Fruit fly (Drosophila melanogaster) whole organism, embryonic: Measurements from ENCODE around the gene chic.

ENCODE experiments used
- Atf-2 ChIP-seq: fragments of 200-800 bp; sonication (Bioruptor generic); optimal IDR thresholded peaks from 2 replicates; lab custom pipeline; 2016; ENCODE audit warnings: missing biosample characterization, missing genetic modification characterization
- Bgb ChIP-seq: fragments of 200-800 bp; sonication (Bioruptor generic); IDR thresholded peaks from 2 replicates; pipeline ENCODE4 v1.3.6; 2022; ENCODE audit warnings: missing biosample characterization, missing genetic modification characterization; ENCODE audit not compliant: partially characterized antibody
- CG10321 ChIP-seq: fragments of 200-800 bp; sonication (Bioruptor generic); IDR thresholded peaks from 2 replicates; pipeline ENCODE4 v1.3.6; 2022; ENCODE audit warnings: missing biosample characterization, missing genetic modification characterization
- CG11560 ChIP-seq: fragments of 200-800 bp; sonication (Bioruptor generic); IDR thresholded peaks from 3 replicates; pipeline ENCODE4 v1.3.6; 2022; ENCODE audit warnings: missing biosample characterization, missing genetic modification characterization
- CG12299 ChIP-seq: fragments of 200-800 bp; sonication (Bioruptor generic); optimal IDR thresholded peaks from 2 replicates; lab custom pipeline; 2018; ENCODE audit warnings: missing biosample characterization, mild to moderate bottlenecking, missing genetic modification characterization
- CG12659 ChIP-seq: fragments of 200-800 bp; sonication (Bioruptor generic); optimal IDR thresholded peaks from 3 replicates; lab custom pipeline; 2017; ENCODE audit warnings: mild to moderate bottlenecking, missing biosample characterization, missing genetic modification reagents, missing genetic modification characterization
- CG13287 ChIP-seq: fragments of 200-800 bp; sonication (Bioruptor generic); IDR thresholded peaks from 2 replicates; pipeline ENCODE4 v1.3.6; 2022; ENCODE audit warnings: missing biosample characterization, missing genetic modification characterization; ENCODE audit not compliant: partially characterized antibody
- CG14710 ChIP-seq: fragments of 200-800 bp; sonication (Bioruptor generic); optimal IDR thresholded peaks from 3 replicates; lab custom pipeline; 2019; ENCODE audit warnings: missing biosample characterization, mild to moderate bottlenecking, missing genetic modification characterization, moderate library complexity
- CG1529 ChIP-seq: fragments of 200-800 bp; sonication (Bioruptor generic); optimal IDR thresholded peaks from 3 replicates; lab custom pipeline; 2018; ENCODE audit warnings: missing biosample characterization, missing genetic modification characterization
- CG15601 ChIP-seq: fragments of 200-800 bp; sonication (Bioruptor generic); optimal IDR thresholded peaks from 3 replicates; lab custom pipeline; 2019; ENCODE audit warnings: missing biosample characterization, mild to moderate bottlenecking, missing genetic modification characterization, moderate library complexity
- CG17612 ChIP-seq: fragments of 200-800 bp; sonication (Bioruptor generic); IDR thresholded peaks from 2 replicates; pipeline ENCODE4 v1.3.6; 2022; ENCODE audit warnings: missing biosample characterization, missing genetic modification characterization
- CG17829 ChIP-seq: fragments of 200-800 bp; optimal IDR thresholded peaks from 2 replicates; lab custom pipeline; 2019; ENCODE audit warnings: missing biosample characterization, mild to moderate bottlenecking, missing genetic modification characterization, moderate library complexity
- CG1792 ChIP-seq: fragments of 200-800 bp; sonication (Bioruptor generic); optimal IDR thresholded peaks from 2 replicates; lab custom pipeline; 2016; ENCODE audit warnings: missing biosample characterization, missing genetic modification characterization
- CG18011 ChIP-seq: fragments of 200-800 bp; sonication (Bioruptor generic); optimal IDR thresholded peaks from 2 replicates; lab custom pipeline; 2017; ENCODE audit warnings: missing biosample characterization, missing genetic modification characterization, mild to moderate bottlenecking, moderate library complexity, missing genotype
- CG30403 ChIP-seq: fragments of 200-800 bp; sonication (Bioruptor generic); optimal IDR thresholded peaks from 3 replicates; lab custom pipeline; 2016; ENCODE audit warnings: missing biosample characterization, missing genetic modification characterization
- CG34376 ChIP-seq: fragments of 200-800 bp; sonication (Bioruptor generic); optimal IDR thresholded peaks from 2 replicates; lab custom pipeline; 2018; ENCODE audit warnings: missing biosample characterization, mild to moderate bottlenecking, missing genetic modification characterization
- CG4360 ChIP-seq: fragments of 200-800 bp; sonication (Bioruptor generic); IDR thresholded peaks from 2 replicates; pipeline ENCODE4 v1.3.6; 2022; ENCODE audit warnings: missing biosample characterization, missing genetic modification characterization
- CG4820 ChIP-seq: fragments of 200-800 bp; sonication (Bioruptor generic); optimal IDR thresholded peaks from 3 replicates; lab custom pipeline; 2016; ENCODE audit warnings: missing biosample characterization, missing genetic modification characterization
- CG4854 ChIP-seq: fragments of 200-800 bp; sonication (Bioruptor generic); optimal IDR thresholded peaks from 2 replicates; lab custom pipeline; 2016; ENCODE audit warnings: missing biosample characterization, missing genetic modification characterization, inconsistent platforms
- CG5180 ChIP-seq: fragments of 200-800 bp; sonication (Bioruptor generic); optimal IDR thresholded peaks from 3 replicates; lab custom pipeline; 2017; ENCODE audit warnings: missing biosample characterization, missing genetic modification characterization, mild to moderate bottlenecking, moderate library complexity, missing genetic modification reagents
- CG6683 ChIP-seq: fragments of 200-800 bp; sonication (Bioruptor generic); optimal IDR thresholded peaks from 2 replicates; lab custom pipeline; 2017; ENCODE audit warnings: missing biosample characterization, mild to moderate bottlenecking, missing genetic modification characterization, missing genetic modification reagents
- CG6813 ChIP-seq: fragments of 200-800 bp; sonication (Bioruptor generic); optimal IDR thresholded peaks from 2 replicates; lab custom pipeline; 2017; ENCODE audit warnings: missing biosample characterization, missing genetic modification characterization, mild to moderate bottlenecking, moderate library complexity, missing genetic modification reagents
- CG7556 ChIP-seq: fragments of 200-800 bp; sonication (Bioruptor generic); optimal IDR thresholded peaks from 2 replicates; lab custom pipeline; 2017; ENCODE audit warnings: missing biosample characterization, mild to moderate bottlenecking, missing genetic modification characterization
- CG7963 ChIP-seq: fragments of 200-800 bp; sonication (Bioruptor generic); IDR thresholded peaks from 3 replicates; pipeline ENCODE4 v1.3.6; 2022; ENCODE audit warnings: missing biosample characterization, missing genetic modification characterization; ENCODE audit not compliant: partially characterized antibody
- CG8281 ChIP-seq: fragments of 200-800 bp; sonication (Bioruptor generic); optimal IDR thresholded peaks from 2 replicates; lab custom pipeline; 2018; ENCODE audit warnings: missing biosample characterization, mild to moderate bottlenecking, missing genetic modification characterization, moderate library complexity
- Camta ChIP-seq: fragments of 200-800 bp; sonication (Bioruptor generic); optimal IDR thresholded peaks from 2 replicates; lab custom pipeline; 2016; ENCODE audit warnings: missing biosample characterization, missing genetic modification characterization
- D ChIP-seq, 2 experiments: fragments of 200-800 bp in 1 of 2; fragments of >200 bp in 1 of 2; sonication (Bioruptor generic) in 1 of 2; optimal IDR thresholded peaks; 2 replicates in 1 of 2; 3 replicates in 1 of 2; lab custom pipeline; 2017; ENCODE audit warnings: mild to moderate bottlenecking in 1 of 2, missing biosample characterization in 1 of 2, missing genetic modification characterization in 1 of 2, missing genetic modification reagents in 1 of 2
- Doc3 ChIP-seq: fragments of 200-800 bp; sonication (Bioruptor generic); IDR thresholded peaks from 3 replicates; pipeline ENCODE4 v1.3.6; 2022; ENCODE audit warnings: missing biosample characterization, missing genetic modification characterization; ENCODE audit not compliant: partially characterized antibody
- ERR ChIP-seq: fragments of 200-800 bp; sonication (Bioruptor generic); optimal IDR thresholded peaks from 2 replicates; lab custom pipeline; 2016; ENCODE audit warnings: missing biosample characterization, missing genetic modification characterization
- Eip74EF ChIP-seq, 2 experiments: fragments of 200-800 bp in 1 of 2; fragments of >200 bp in 1 of 2; sonication (Bioruptor generic) in 1 of 2; optimal IDR thresholded peaks; 2 replicates each; lab custom pipeline; 2017 to 2019; ENCODE audit warnings: missing biosample characterization in 2 of 2, missing genetic modification characterization in 2 of 2, mild to moderate bottlenecking in 1 of 2, moderate library complexity in 1 of 2
- Ets65A ChIP-seq: fragments of 200-800 bp; sonication (Bioruptor generic); peaks from one replicate; lab custom pipeline; 2016; ENCODE audit warnings: missing biosample characterization, missing genetic modification characterization
- Fer3 ChIP-seq: fragments of 200-800 bp; sonication (Bioruptor generic); optimal IDR thresholded peaks from 2 replicates; lab custom pipeline; 2018; ENCODE audit warnings: missing biosample characterization, mild to moderate bottlenecking, missing genetic modification characterization, moderate library complexity
- MBD-R2 ChIP-seq: fragments of 200-800 bp; sonication (Bioruptor generic); IDR thresholded peaks from 2 replicates; pipeline ENCODE4 v1.3.6; 2022; ENCODE audit warnings: missing biosample characterization, missing genetic modification characterization
- NFAT ChIP-seq: fragments of 200-800 bp; sonication (Bioruptor generic); IDR thresholded peaks from 2 replicates; pipeline ENCODE4 v1.3.6; 2022; ENCODE audit warnings: missing biosample characterization, missing genetic modification characterization
- Nf-YC ChIP-seq: fragments of 200-800 bp; optimal IDR thresholded peaks from 3 replicates; lab custom pipeline; 2019; ENCODE audit warnings: missing biosample characterization, mild to moderate bottlenecking, missing genetic modification characterization, moderate library complexity
- Side ChIP-seq: fragments of 200-800 bp; sonication (Bioruptor generic); optimal IDR thresholded peaks from 2 replicates; lab custom pipeline; 2016; ENCODE audit warnings: missing biosample characterization, missing genetic modification characterization
- Sox102F ChIP-seq: fragments of 200-800 bp; sonication (Bioruptor generic); optimal IDR thresholded peaks from 2 replicates; lab custom pipeline; 2018; ENCODE audit warnings: missing biosample characterization, mild to moderate bottlenecking, missing genetic modification characterization, moderate library complexity
- aop ChIP-seq: fragments of 200-800 bp; sonication (Bioruptor generic); IDR thresholded peaks from 2 replicates; pipeline ENCODE4 v1.3.6; 2022; ENCODE audit warnings: missing biosample characterization, missing genetic modification characterization
- cas ChIP-seq: fragments of 200-800 bp; sonication (Bioruptor generic); IDR thresholded peaks from 2 replicates; pipeline ENCODE4 v1.3.6; 2022; ENCODE audit warnings: missing biosample characterization, missing genetic modification characterization
- crp ChIP-seq, 2 experiments: fragments of 200-800 bp; sonication (Bioruptor generic); optimal IDR thresholded peaks; 2 replicates in 1 of 2; 3 replicates in 1 of 2; lab custom pipeline; 2017; ENCODE audit warnings: missing biosample characterization in 2 of 2, missing genetic modification characterization in 2 of 2, mild to moderate bottlenecking in 1 of 2, moderate library complexity in 1 of 2
- dpn ChIP-seq, 2 experiments: fragments of 200-800 bp; sonication (Bioruptor generic); optimal IDR thresholded peaks; 3 replicates each; lab custom pipeline; 2016; ENCODE audit warnings: missing biosample characterization in 2 of 2, missing genetic modification characterization in 2 of 2
- exex ChIP-seq: fragments of 200-800 bp; sonication (Bioruptor generic); optimal IDR thresholded peaks from 4 replicates; lab custom pipeline; 2018; ENCODE audit warnings: missing biosample characterization, mild to moderate bottlenecking, missing genetic modification characterization, moderate library complexity
- gro ChIP-seq: fragments of 200-800 bp; sonication (Bioruptor generic); optimal IDR thresholded peaks from 2 replicates; lab custom pipeline; 2016; ENCODE audit warnings: missing biosample characterization, missing genetic modification characterization
- hkb ChIP-seq, 2 experiments: fragments of 200-800 bp in 1 of 2; fragments of >200 bp in 1 of 2; sonication (Bioruptor generic) in 1 of 2; IDR thresholded peaks in 1 of 2; optimal IDR thresholded peaks in 1 of 2; 2 replicates each; pipeline versions ENCODE4 v1.3.6 to Lab custom; 2017 to 2022; ENCODE audit warnings: missing biosample characterization in 1 of 2, missing genetic modification characterization in 1 of 2
- nom ChIP-seq: fragments of 200-800 bp; sonication (Bioruptor generic); optimal IDR thresholded peaks from 2 replicates; lab custom pipeline; 2017; ENCODE audit warnings: missing biosample characterization, missing genetic modification characterization, mild to moderate bottlenecking, moderate library complexity, missing genetic modification reagents
- phol ChIP-seq: fragments of 200-800 bp; sonication (Bioruptor generic); optimal IDR thresholded peaks from 3 replicates; lab custom pipeline; 2018; ENCODE audit warnings: missing biosample characterization, mild to moderate bottlenecking, missing genetic modification characterization, moderate library complexity
- ro ChIP-seq: fragments of 200-800 bp; sonication (Bioruptor generic); IDR thresholded peaks from 2 replicates; pipeline ENCODE4 v1.3.6; 2022; ENCODE audit warnings: missing biosample characterization, missing genetic modification characterization
- ttk ChIP-seq: fragments of 200-800 bp; sonication (Bioruptor generic); IDR thresholded peaks from 2 replicates; pipeline ENCODE4 v2.1.2; 2022; ENCODE audit warnings: missing biosample characterization, missing genetic modification characterization
- twi ChIP-seq: fragments of 200-800 bp; optimal IDR thresholded peaks from 2 replicates; lab custom pipeline; 2019; ENCODE audit warnings: missing biosample characterization, mild to moderate bottlenecking, missing genetic modification characterization, moderate library complexity

The chic gene

DNA sequence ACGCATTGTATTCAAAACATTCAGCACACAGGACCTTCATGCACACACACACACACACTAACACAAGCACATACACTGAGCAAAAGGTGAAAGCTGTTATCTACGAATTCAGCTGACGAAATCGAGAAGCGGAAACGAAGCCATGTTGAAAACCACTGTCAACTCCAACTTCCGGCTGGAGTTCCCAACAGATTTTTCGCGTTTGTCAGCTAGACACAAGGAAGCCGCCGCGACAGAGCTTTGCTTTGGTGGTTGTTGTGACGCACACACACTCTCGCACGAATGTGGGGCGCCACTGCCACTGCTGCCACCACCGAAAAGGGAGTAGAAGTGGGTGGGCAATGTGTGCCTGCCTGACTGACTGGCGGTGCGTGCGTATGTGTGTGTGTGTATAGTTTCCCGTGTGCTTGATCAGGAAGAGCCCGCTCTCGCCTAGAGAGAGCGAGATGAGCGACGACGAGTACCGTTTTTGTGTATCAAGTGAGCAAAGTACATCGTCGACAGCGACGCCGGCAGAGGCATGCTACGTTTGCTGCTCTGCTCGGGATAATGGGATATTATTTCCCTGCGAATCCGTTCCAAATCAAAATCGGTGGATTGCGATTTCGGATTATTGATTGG, 16.9 kb upstream of the chic start (continued):
- TF ChIP-seq ttk (GFP tag; lab: Robert Waterston, UW): no peak
- TF ChIP-seq cas (GFP tag; lab: Robert Waterston, UW): no peak
- TF ChIP-seq CG12299 (tag; lab: Kevin White, UChicago): peak; percentile 65
- peak; percentile 40 for TF ChIP-seq CG1529
- peak; percentile 41 for TF ChIP-seq CG6683 (GFP tag; lab: Kevin White, UChicago)
- TF ChIP-seq MBD-R2 (GFP tag; lab: Robert Waterston, UW): no peak
- TF ChIP-seq aop (GFP tag; lab: Robert Waterston, UW): 0 out of 2 replicates have a peak, but pooled peaks have one; percentile 3
- peak; percentile 67 for TF ChIP-seq Nf-YC (tag; lab: Kevin White, UChicago)
- 0 out of 2 replicates have a peak, but pooled peaks have one; percentile 11 for TF ChIP-seq NFAT (GFP tag; lab: Robert Waterston, UW)
- no peak for TF ChIP-seq hkb (optimal IDR thresholded peaks at IDR 0.05; lab: Kevin White, UChicago)
- peak; percentile 71 for TF ChIP-seq hkb (GFP tag; IDR thresholded peaks at IDR 0.05; lab: Robert Waterston, UW)
- peak; percentile 72 for TF ChIP-seq CG5180
- TF ChIP-seq CG1792 (GFP tag; lab: Kevin White, UChicago): peak; percentile 16
- peak; percentile 66 for TF ChIP-seq CG15601 (tag; lab: Kevin White, UChicago)
- TF ChIP-seq Sox102F: no peak
- TF ChIP-seq CG8281 (tag; lab: Kevin White, UChicago): peak; percentile 33
- TF ChIP-seq CG7556 (GFP tag; lab: Kevin White, UChicago): peak; percentile 1
- TF ChIP-seq CG4820 (GFP tag; lab: Kevin White, UChicago): no peak
- no peak for TF ChIP-seq CG30403 (GFP tag; lab: Kevin White, UChicago)
- TF ChIP-seq Camta (GFP tag; lab: Kevin White, UChicago): no peak
- TF ChIP-seq Doc3: no peak
- no peak for TF ChIP-seq Bgb (GFP tag; lab: Robert Waterston, UW)
- peak; percentile 82 for TF ChIP-seq CG34376 (GFP tag; lab: Kevin White, UChicago)
- TF ChIP-seq CG4360 (GFP tag; lab: Robert Waterston, UW): peak; percentile 56; the same call in 1 of the 2 replicates
- no peak for TF ChIP-seq gro (GFP tag; lab: Kevin White, UChicago)
- TF ChIP-seq CG14710 (tag; lab: Kevin White, UChicago): peak; percentile 51
- peak; percentile 4 for TF ChIP-seq exex (tag; lab: Kevin White, UChicago)
- peak in 1 of 2 experiments; percentile 32 for TF ChIP-seq crp (GFP tag; optimal IDR thresholded peaks at IDR 0.05; lab: Kevin White, UChicago)
- peak; percentile 32 for TF ChIP-seq CG12659 (GFP tag; lab: Kevin White, UChicago)
- TF ChIP-seq CG18011 (GFP tag; lab: Kevin White, UChicago): no peak
- peak; percentile 11 for TF ChIP-seq CG17829 (tag; lab: Kevin White, UChicago)
- peak; percentile 19 for TF ChIP-seq twi
- no peak for TF ChIP-seq CG17612
- TF ChIP-seq Ets65A: peak; percentile 44
- no peak for TF ChIP-seq Atf-2 (GFP tag; lab: Kevin White, UChicago)
- peak; percentile 59 for TF ChIP-seq Fer3 (tag; lab: Kevin White, UChicago)
- no peak for TF ChIP-seq ro
- TF ChIP-seq dpn (GFP tag; optimal IDR thresholded peaks at IDR 0.05; lab: Kevin White, UChicago): peak in 1 of 2 experiments; percentile 14
- peak; percentile 78 for TF ChIP-seq CG6813 (GFP tag; lab: Kevin White, UChicago)

DNA sequence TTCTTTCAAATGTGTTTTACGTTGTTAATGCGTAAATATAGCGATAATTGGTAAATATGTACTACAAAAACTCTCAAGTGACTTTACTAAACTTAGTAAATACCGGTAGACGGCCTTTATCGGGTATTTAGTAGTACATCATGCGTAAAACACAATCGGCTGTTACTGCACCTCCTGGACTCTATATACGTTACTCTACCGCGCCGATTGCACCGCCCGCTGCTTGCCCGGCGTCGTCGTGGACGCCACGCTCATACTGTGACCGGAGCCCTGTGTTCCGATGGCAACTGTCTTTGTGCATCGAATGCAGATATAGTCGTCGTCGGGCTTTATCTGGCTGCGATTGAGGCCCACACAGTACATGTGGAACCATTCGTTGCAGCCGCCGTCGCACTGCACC, 9.6 kb upstream of the chic start:
- no peak for TF ChIP-seq CG11560
- no peak for TF ChIP-seq CG4854 (GFP tag; lab: Kevin White, UChicago)
- TF ChIP-seq Eip74EF (GFP tag; optimal IDR thresholded peaks at IDR 0.05; lab: Kevin White, UChicago): no peak
- TF ChIP-seq CG13287: no peak
- TF ChIP-seq nom (GFP tag; lab: Kevin White, UChicago): peak; percentile 58
- TF ChIP-seq CG7556 (GFP tag; lab: Kevin White, UChicago): no peak
- TF ChIP-seq ERR (GFP tag; lab: Kevin White, UChicago): no peak
- TF ChIP-seq CG7963 (GFP tag; lab: Robert Waterston, UW): 0 out of 3 replicates have a peak, but pooled peaks have one; percentile 31
- TF ChIP-seq CG10321 (GFP tag; lab: Robert Waterston, UW): no peak
- no peak for TF ChIP-seq Side (GFP tag; lab: Kevin White, UChicago)
- no peak for TF ChIP-seq D (optimal IDR thresholded peaks at IDR 0.05; lab: Kevin White, UChicago)
- no peak for TF ChIP-seq D (GFP tag; optimal IDR thresholded peaks at IDR 0.05; lab: Kevin White, UChicago)
- TF ChIP-seq phol: no peak
- TF ChIP-seq, all 482 proteins: peak for 2
